Worm (Caenorhabditis elegans) whole organism, L4/young adult: Measurements from ENCODE around the gene prx-14.
A peak's percentile ranks its signal among the peaks of the same experiment; 100 is the strongest.
"Not testable (repeated sequence)": the region's sequence is repeated elsewhere in the genome, so short reads cannot be mapped to it uniquely, and the experiment has no call there.

Experiments
- W03F9.2 ChIP-seq: fragments of 150-350 bp; optimal IDR thresholded peaks from 2 replicates; lab custom pipeline; 2014; ENCODE audit warnings: missing biosample characterization, missing genetic modification characterization
- dao-5 ChIP-seq: sonication (generic microtip); optimal IDR thresholded peaks from 2 replicates; lab custom pipeline; 2016; ENCODE audit warnings: missing genotype, missing genetic modification characterization, moderate library complexity, missing compliant biosample characterization
- him-1 ChIP-seq: sonication (generic microtip); optimal IDR thresholded peaks from 2 replicates; lab custom pipeline; 2016; ENCODE audit warnings: missing genotype, missing genetic modification reagents, missing genetic modification characterization, missing compliant biosample characterization

Gene prx-14

DNA sequence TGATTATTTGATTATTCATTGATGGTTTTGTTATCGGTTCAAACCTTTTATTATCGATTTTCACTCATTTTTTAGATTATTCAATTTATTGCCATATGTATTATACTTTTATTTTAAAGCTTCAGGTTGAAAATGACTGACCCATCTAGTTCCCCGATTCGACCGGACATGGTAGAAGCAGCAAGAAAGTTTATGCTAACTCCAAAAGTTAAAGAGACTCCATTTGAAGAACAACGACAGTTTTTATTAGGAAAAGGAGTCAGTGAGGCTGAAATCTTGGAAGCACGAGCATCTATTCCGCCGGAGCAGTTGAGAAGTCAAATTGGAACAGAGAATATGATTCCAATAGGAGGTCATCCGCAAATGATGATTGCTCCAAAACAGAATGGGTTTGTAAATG lies at the start of gene prx-14:
TSS of gene prx-14 (plus strand) at position 120 of the 400 bp plus-strand sequence.
- TF ChIP-seq W03F9.2 (no peak), him-1 (no peak), dao-5 (no peak)

ce11 chrIV:11142314-11143227 lies 40.4 kb upstream of the prx-14 start, which contains the start of gene skih-2:
TSS of gene skih-2 (minus strand) at chrIV:11142364.
- no peak for TF ChIP-seq him-1
- TF ChIP-seq W03F9.2, result peak; percentile 14

DNA sequence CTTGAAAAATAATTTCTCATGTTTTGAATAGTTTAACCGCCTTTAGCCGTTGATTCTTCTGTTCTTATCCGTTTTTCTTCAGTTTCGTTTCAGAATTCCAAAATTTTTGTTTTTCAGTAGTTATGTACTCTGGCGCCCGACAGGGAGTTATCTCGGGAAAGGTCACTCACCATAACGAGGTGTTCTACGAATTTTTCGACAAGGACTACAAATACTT lies 39.8 kb upstream of the prx-14 start, which contains the start of gene F01G4.4:
TSS of gene F01G4.4 (plus strand) at position 118 of the 217 bp plus-strand sequence.
- TF ChIP-seq dao-5 (no peak), him-1 (no peak), W03F9.2 (no peak)

DNA sequence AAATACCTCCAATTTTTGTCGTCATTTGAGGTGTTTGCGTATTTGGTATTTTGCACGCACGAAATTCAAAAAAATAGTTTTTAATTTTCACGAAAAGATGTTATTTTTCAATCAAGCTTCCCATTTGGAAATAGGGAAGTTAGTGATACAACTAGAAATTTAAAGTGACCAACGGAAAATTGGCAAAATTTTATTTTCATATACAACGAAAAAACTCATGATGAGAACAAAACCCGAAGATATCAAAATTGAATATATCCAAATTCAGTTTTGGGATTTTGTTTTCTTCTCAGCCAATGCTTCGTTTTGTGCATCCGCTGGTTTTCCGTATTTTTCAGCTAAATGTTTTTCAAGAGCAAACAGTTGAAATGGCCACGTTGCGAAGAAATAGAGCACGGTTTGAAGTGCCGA lies 37.0 kb upstream of the prx-14 start:
- TF ChIP-seq W03F9.2 (no peak), him-1 (no peak)

DNA sequence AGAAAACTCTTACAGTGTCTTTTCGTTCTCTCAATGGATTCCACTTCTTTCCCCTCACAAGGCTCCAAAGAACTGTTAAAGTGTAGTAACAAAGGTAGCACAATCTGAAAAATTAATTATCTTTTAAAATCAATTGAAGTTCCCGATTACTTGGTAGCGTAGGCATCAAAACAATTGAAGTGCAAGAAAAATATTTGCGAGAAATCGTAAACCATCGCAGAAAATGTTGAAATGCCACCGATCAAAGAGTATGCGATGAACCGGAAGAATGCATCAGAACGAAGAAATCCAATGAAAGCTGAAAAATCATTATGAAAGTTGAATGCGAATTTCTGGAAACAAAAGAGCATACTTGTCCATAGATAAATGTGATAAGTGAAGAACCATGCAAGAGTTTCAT lies 36.4 kb upstream of the prx-14 start:
- TF ChIP-seq W03F9.2 (no peak), him-1 (no peak), dao-5 (no peak)

DNA sequence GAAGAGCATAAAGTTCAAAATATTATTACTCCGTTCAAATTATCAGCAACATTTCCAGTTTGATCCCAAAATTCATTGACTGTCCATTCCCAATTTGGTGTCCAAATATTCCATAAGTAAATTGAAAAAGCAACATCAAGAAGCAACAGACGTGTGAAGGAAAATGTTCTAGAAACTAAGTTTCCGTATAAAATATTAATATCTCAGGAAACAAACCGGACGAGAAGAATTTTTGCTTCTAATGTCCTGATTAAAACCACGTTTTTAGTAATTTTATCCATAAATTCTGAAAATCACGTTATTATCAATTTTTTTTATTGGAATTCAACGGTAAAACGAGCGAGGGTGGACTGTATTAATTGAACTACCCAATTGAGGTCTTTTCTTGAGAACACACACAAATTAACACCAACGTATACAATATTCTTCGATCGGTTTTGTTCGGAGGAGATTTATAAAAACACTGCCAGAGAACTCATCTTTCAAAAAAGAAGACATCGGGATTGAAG lies 35.9 kb upstream of the prx-14 start, which contains the start of gene pigq-1:
TSS of gene pigq-1 (minus strand) at position 286 of the 509 bp plus-strand sequence.
- TF ChIP-seq him-1 (no peak), W03F9.2 (no peak), dao-5 (peak; percentile 12)

DNA sequence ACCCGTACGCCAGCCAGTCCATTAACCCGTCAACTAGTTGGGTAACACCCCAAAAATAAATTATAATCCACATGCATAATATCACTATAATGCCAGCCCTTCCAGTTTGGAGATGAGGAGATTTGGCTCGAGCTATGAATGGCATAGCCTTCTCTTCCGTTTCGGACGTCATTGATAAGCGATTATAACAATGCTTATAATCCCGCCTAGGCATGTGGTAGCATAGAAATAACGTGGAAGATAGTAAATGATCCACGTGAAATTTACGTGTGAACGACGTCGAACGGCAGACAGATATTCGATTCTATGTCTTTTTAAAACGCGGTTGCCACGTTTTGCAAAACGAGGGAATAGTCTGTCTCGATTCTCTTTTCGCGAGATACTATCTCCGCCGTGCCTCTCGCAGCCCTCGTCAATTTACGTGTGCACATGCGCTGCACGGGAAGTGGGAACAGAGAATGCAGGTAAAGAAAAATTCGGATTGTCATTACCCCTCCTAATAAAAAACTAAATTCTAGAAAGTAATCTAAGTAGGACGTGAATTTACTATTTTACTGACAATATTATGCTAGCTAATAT lies 34.1 kb upstream of the prx-14 start:
- TF ChIP-seq dao-5 (no peak), W03F9.2 (peak; percentile 26), him-1 (no peak)

DNA sequence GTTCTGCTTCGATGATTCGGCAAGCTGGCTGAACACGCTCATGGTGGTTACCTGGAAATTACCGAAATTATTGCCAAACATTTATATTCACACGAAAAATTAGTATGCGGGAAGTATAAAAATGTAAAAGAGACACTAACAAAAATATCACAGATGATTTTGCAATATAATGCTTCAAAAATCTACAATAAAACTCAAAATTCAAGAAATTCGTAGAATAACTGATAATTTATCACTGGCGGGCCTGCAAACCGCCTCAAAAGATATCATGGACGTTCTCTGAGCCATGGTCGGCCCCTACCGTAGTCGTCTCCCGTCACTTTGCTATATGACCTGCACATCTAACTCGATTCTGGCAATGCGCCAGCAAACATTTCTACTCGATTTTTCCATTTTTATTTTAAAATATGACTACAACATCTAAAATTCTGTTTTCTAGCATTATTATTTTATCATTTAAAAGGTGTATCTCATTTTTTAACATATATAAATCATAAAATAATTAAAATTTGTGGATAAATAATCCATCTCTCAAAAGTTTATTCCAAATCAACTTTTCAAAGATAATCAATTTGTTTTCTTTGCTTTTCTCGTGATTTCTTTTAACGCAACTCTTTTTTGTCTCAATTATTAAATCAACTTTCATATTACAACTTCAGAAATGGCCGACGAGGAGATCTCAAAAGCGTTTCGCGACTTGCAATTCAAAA lies 33.3 kb upstream of the prx-14 start, which contains the start of the genes F01G4.6 and pfd-1:
TSS of gene F01G4.6 (minus strand) at position 51 of the 710 bp plus-strand sequence.
TSS of gene pfd-1 (plus strand) at position 660 of the 710 bp plus-strand sequence.
- peak; percentile 92 for TF ChIP-seq W03F9.2
- TF ChIP-seq him-1, result peak; percentile 40
- TF ChIP-seq dao-5, result no peak

- TF ChIP-seq W03F9.2 (no peak), dao-5 (no peak), him-1 (no peak)
Measured at ce11 chrIV:11150844-11151243, 32.1 kb upstream of the prx-14 start, which contains the start of gene C08F8.2. TSS of gene C08F8.2 (plus strand) at chrIV:11150997.

- TF ChIP-seq him-1, dao-5, W03F9.2: not testable (repeated sequence)
Measured at ce11 chrIV:11154425-11155114, 28.4 kb upstream of the prx-14 start, which contains the start of gene C08F8.3. TSS of gene C08F8.3 (plus strand) at chrIV:11155044.

ce11 chrIV:11156526-11156925 lies 26.4 kb upstream of the prx-14 start:
- TF ChIP-seq him-1 (no peak), dao-5 (no peak), W03F9.2 (no peak)

DNA sequence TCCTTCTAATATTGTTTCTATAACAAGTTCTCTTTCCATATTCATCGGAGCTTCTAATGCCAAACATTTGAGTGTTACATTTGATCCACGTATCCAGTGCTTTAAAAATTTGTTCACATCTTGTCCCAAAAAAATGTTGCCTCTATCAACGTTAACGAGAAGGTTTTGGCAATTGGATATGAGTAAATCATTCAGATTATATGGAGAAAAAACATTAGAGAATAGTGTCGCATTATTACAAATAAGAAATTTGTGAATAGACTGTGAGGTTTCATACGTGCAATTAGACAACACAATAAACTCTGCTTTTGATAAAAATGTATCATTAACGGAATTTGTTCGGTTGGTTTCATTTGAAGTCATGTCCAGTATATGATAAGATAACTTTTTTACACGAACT lies 23.0 kb upstream of the prx-14 start, which contains the start of gene mboa-4:
TSS of gene mboa-4 (minus strand) at position 101 of the 400 bp plus-strand sequence.
- TF ChIP-seq dao-5 (no peak), W03F9.2 (no peak), him-1 (no peak)

ce11 chrIV:11160707-11161106 lies 22.2 kb upstream of the prx-14 start, which contains the start of gene C08F8.15:
TSS of gene C08F8.15 (minus strand) at chrIV:11160807.
- TF ChIP-seq him-1 (no peak), W03F9.2 (no peak), dao-5 (no peak)

DNA sequence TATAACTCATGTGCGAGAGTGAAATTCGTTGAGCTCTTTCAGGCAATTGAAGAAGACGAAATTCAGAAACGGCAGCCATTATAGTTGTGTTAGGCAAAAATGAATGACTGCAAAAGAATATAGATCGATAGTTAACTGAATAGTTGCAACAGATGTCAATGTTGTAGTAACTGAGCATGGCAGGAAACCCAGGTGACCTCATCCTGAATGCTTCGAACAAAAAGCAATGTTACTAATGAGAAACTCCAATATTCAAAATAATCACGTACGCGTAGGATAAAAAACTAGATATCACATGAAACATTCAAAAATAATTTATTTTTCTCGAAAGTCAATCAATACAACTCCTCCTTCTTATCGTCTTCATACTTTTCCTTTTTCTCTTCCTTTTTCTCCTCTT lies 20.5 kb upstream of the prx-14 start, which contains the start of gene fbxb-9:
TSS of gene fbxb-9 (minus strand) at position 101 of the 400 bp plus-strand sequence.
- TF ChIP-seq dao-5, result no peak
- TF ChIP-seq him-1, result no peak
- TF ChIP-seq W03F9.2, result no peak
